Fruit fly (Drosophila melanogaster): ENCODE data around the gene Kyat.

Kyat gene

DNA sequence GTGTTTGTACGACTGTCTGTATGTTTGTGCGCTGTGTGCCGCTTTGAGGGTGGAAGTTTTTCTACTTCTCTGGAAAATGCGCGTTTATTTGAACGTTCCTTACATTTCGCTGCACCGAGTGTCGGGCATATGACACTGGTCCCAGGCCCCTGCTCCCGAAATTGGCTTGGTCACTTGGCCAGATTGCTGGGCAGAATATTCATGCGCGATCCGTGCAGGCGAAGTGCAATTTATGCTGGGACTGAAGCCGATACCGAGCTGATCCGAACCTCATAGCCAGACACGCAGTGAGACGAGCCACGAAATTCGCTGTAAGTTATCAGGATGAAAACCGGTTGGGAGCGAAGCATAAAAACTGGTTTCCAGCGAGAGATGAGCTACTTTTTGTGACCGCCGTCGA lies 43.4 kb downstream of the Kyat start:
- TF ChIP-seq CG12605 (GFP tag; IDR thresholded peaks at IDR 0.05), result 0 out of 2 replicates have a peak, but pooled peaks have one; percentile 15
- TF ChIP-seq fd96Ca (GFP tag; IDR thresholded peaks at IDR 0.05), result peak; percentile 84
- peak; percentile 40; the same call in 1 of the 2 replicates for TF ChIP-seq CG32121 (GFP tag; IDR thresholded peaks at IDR 0.05)
- peak; percentile 6; the same call in 1 of the 2 replicates for TF ChIP-seq rn (GFP tag; IDR thresholded peaks at IDR 0.05)
- peak; percentile 78 for TF ChIP-seq Ets98B (GFP tag; IDR thresholded peaks at IDR 0.05)
- no peak for TF ChIP-seq CG8159 (tag; optimal IDR thresholded peaks at IDR 0.05)
- no peak for TF ChIP-seq CG8301 (tag; optimal IDR thresholded peaks at IDR 0.05)
- TF ChIP-seq CG17806 (tag; optimal IDR thresholded peaks at IDR 0.05), result no peak
- TF ChIP-seq CG4496 (GFP tag; IDR thresholded peaks at IDR 0.05), result peak; percentile 82

DNA sequence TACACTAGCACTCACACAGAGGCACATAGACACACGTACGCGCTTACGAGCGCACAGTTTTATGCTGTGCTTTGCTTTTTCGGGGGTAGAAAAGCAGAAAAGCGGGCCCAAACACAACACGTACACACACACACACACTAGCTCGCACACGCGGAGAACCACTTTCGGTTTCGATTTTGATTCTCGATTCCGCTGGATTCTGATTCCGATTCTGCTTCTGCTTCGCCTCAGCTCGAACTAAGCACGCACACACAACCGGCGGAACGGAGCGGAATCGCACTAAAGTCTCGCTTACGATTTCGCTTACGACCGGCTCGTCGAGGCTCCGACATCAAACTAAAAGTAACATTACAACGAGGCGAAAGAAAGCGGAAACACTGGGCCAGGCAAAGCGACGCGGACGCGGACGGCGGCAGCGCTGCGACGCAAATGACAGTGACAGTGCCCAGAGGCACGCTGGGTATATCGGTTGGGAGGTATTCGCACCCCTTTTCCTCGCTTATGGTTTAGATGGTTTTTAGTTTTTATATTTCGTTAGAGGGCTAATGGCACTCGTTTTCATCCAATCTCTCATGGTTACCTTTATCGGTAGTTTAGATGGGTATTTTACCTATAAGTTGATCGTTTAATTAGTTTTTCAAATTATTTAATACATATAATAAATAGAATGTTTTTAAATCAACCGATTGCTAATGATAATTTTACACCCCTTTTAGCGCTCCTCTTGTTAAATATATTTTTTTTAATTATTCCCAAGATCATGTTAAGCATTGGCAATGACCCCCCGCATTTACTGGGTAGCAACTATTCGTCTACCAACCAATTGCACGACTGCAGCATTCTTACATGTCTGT lies 44.1 kb downstream of the Kyat start:
- TF ChIP-seq D1 (tag; optimal IDR thresholded peaks at IDR 0.05) (no peak), Pif1A (GFP tag; optimal IDR thresholded peaks at IDR 0.05) (peak; percentile 47), CG8159 (tag; optimal IDR thresholded peaks at IDR 0.05) (peak; percentile 57), gl (tag; optimal IDR thresholded peaks at IDR 0.05) (peak; percentile 27), CG14655 (GFP tag; optimal IDR thresholded peaks at IDR 0.05) (peak; percentile 75), CG34367 (tag; optimal IDR thresholded peaks at IDR 0.05) (peak; percentile 57), CG32121 (GFP tag; IDR thresholded peaks at IDR 0.05) (peak; percentile 57; the same call in 1 of the 2 replicates), Ets98B (GFP tag; IDR thresholded peaks at IDR 0.05) (peak; percentile 72), rn (GFP tag; IDR thresholded peaks at IDR 0.05) (0 out of 2 replicates have a peak, but pooled peaks have one; percentile 9), CG17806 (tag; optimal IDR thresholded peaks at IDR 0.05) (no peak), CG9948 (tag; optimal IDR thresholded peaks at IDR 0.05) (peak; percentile 44), Snoo (tag; optimal IDR thresholded peaks at IDR 0.05) (peak; percentile 63), CG15710 (tag; optimal IDR thresholded peaks at IDR 0.05) (peak; percentile 72), CG4496 (GFP tag; IDR thresholded peaks at IDR 0.05) (peak; percentile 44; the same call in 1 of the 3 replicates), CG12605 (GFP tag; IDR thresholded peaks at IDR 0.05) (peak; percentile 64), Pif1B (GFP tag; optimal IDR thresholded peaks at IDR 0.05) (no peak), CG8301 (tag; optimal IDR thresholded peaks at IDR 0.05) (no peak), fd96Ca (GFP tag; IDR thresholded peaks at IDR 0.05) (peak; percentile 67), EcR (GFP tag; optimal IDR thresholded peaks at IDR 0.05) (peak; percentile 55), CG10348 (GFP tag; IDR thresholded peaks at IDR 0.05) (0 out of 2 replicates have a peak, but pooled peaks have one; percentile 5), CG13204 (GFP tag; optimal IDR thresholded peaks at IDR 0.05) (peak; percentile 61)

DNA sequence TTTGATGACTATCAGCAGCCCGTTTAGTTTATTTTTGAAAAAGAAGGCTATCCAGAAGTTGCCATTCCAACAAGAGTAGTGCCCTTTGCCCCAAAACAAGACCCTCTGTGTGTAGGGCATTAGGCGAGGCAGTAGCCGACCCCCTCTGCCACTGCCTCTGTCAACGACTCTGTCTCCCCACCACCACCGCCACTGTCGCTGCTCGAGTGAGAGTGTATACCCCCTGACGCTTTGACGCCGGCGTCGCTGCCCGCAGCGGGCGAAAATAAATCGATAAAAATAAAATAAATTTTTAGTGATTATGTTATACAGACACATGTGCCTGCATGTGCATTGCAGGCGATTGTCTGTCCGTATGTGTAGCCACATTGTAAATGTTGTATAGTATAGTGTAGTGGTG lies 45.2 kb downstream of the Kyat start:
- TF ChIP-seq Snoo (tag; optimal IDR thresholded peaks at IDR 0.05) (no peak), Pif1B (GFP tag; optimal IDR thresholded peaks at IDR 0.05) (no peak), CG8301 (tag; optimal IDR thresholded peaks at IDR 0.05) (no peak), CG10348 (GFP tag; IDR thresholded peaks at IDR 0.05) (no peak), rn (GFP tag; IDR thresholded peaks at IDR 0.05) (no peak), Pif1A (GFP tag; optimal IDR thresholded peaks at IDR 0.05) (peak; percentile 26), CG12605 (GFP tag; IDR thresholded peaks at IDR 0.05) (peak; percentile 44; the same call in 1 of the 2 replicates), gl (tag; optimal IDR thresholded peaks at IDR 0.05) (no peak), CG13204 (GFP tag; optimal IDR thresholded peaks at IDR 0.05) (peak; percentile 39), EcR (GFP tag; optimal IDR thresholded peaks at IDR 0.05) (peak; percentile 50), fd96Ca (GFP tag; IDR thresholded peaks at IDR 0.05) (no peak), CG9948 (tag; optimal IDR thresholded peaks at IDR 0.05) (no peak), CG32121 (GFP tag; IDR thresholded peaks at IDR 0.05) (peak; percentile 58), CG14655 (GFP tag; optimal IDR thresholded peaks at IDR 0.05) (peak; percentile 8), CG15710 (tag; optimal IDR thresholded peaks at IDR 0.05) (no peak), CG17806 (tag; optimal IDR thresholded peaks at IDR 0.05) (no peak), CG4496 (GFP tag; IDR thresholded peaks at IDR 0.05) (no peak; the same call in 1 of the 3 replicates), CG8159 (tag; optimal IDR thresholded peaks at IDR 0.05) (no peak), CG34367 (tag; optimal IDR thresholded peaks at IDR 0.05) (no peak), Ets98B (GFP tag; IDR thresholded peaks at IDR 0.05) (peak; percentile 32; the same call in 1 of the 2 replicates), D1 (tag; optimal IDR thresholded peaks at IDR 0.05) (no peak)

DNA sequence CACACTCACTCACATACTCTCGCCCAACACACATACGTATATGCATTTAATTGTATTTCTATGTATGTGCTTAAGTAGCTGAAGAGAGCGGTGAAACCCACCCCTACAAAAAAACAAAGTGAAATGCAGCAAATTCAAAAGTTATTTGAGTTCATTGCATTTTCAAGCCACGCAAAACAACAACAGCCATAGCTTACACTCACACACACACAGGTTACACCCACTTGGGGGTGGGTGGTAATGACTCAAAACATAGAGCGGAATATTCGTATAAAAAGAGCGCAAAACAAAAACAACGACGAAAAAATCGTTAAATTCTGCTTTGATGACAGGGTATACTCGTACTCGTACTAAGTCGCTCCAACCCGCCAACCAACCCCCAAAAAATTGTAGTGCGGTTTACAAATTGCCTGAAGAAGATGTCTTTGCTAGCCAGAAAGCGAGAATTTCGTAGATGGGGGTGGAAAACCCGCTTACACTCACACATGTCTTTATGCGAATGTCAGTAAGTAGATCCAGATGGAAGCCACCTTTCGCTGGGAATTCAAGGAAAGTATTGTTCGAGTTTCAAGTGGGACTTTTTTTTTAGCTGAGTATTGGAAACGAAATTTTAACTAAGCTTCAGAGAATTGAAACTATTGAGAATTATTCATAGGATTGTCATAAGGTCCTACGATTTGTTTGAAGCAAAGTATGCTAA lies 46.1 kb downstream of the Kyat start:
- TF ChIP-seq CG8301 (tag; optimal IDR thresholded peaks at IDR 0.05) (no peak), CG15710 (tag; optimal IDR thresholded peaks at IDR 0.05) (no peak), CG32121 (GFP tag; IDR thresholded peaks at IDR 0.05) (no peak), CG8159 (tag; optimal IDR thresholded peaks at IDR 0.05) (no peak), CG10348 (GFP tag; IDR thresholded peaks at IDR 0.05) (no peak), D1 (tag; optimal IDR thresholded peaks at IDR 0.05) (no peak), CG34367 (tag; optimal IDR thresholded peaks at IDR 0.05) (no peak), CG14655 (GFP tag; optimal IDR thresholded peaks at IDR 0.05) (no peak), Ets98B (GFP tag; IDR thresholded peaks at IDR 0.05) (no peak), Snoo (tag; optimal IDR thresholded peaks at IDR 0.05) (no peak), Pif1B (GFP tag; optimal IDR thresholded peaks at IDR 0.05) (no peak), CG4496 (GFP tag; IDR thresholded peaks at IDR 0.05) (no peak), fd96Ca (GFP tag; IDR thresholded peaks at IDR 0.05) (no peak), CG13204 (GFP tag; optimal IDR thresholded peaks at IDR 0.05) (no peak), CG9948 (tag; optimal IDR thresholded peaks at IDR 0.05) (no peak), rn (GFP tag; IDR thresholded peaks at IDR 0.05) (no peak), CG17806 (tag; optimal IDR thresholded peaks at IDR 0.05) (no peak), CG12605 (GFP tag; IDR thresholded peaks at IDR 0.05) (no peak)

DNA sequence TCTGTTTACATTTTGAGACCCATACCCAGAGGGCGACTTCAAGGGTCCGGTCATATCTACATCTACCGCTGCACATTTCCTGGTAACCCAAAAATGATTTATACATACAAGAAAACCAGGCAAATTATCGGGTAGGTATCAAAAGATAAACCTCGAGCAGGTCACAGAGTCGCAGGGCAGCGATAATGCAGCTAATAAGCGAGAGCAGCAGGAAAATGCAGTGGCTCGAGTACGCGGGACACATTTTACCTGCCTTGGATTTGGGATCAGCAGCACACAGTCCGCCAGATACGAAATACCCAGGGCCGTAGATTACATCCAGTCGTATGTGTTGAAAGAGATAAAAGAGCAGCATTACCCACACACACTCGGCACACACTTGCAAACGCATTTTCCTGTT lies 47.1 kb downstream of the Kyat start:
- TF ChIP-seq Pif1A (GFP tag; optimal IDR thresholded peaks at IDR 0.05) (no peak), gl (tag; optimal IDR thresholded peaks at IDR 0.05) (no peak), CG15710 (tag; optimal IDR thresholded peaks at IDR 0.05) (no peak), Pif1B (GFP tag; optimal IDR thresholded peaks at IDR 0.05) (no peak), CG8159 (tag; optimal IDR thresholded peaks at IDR 0.05) (no peak), D1 (tag; optimal IDR thresholded peaks at IDR 0.05) (no peak), rn (GFP tag; IDR thresholded peaks at IDR 0.05) (no peak), Snoo (tag; optimal IDR thresholded peaks at IDR 0.05) (no peak), CG4496 (GFP tag; IDR thresholded peaks at IDR 0.05) (no peak), CG12605 (GFP tag; IDR thresholded peaks at IDR 0.05) (no peak), CG34367 (tag; optimal IDR thresholded peaks at IDR 0.05) (no peak), fd96Ca (GFP tag; IDR thresholded peaks at IDR 0.05) (no peak), CG14655 (GFP tag; optimal IDR thresholded peaks at IDR 0.05) (no peak), Ets98B (GFP tag; IDR thresholded peaks at IDR 0.05) (no peak)

Data from whole organism, pupa.